Worm (Caenorhabditis elegans): ENCODE measurements around the gene F32E10.5.

The F32E10.5 gene

DNA sequence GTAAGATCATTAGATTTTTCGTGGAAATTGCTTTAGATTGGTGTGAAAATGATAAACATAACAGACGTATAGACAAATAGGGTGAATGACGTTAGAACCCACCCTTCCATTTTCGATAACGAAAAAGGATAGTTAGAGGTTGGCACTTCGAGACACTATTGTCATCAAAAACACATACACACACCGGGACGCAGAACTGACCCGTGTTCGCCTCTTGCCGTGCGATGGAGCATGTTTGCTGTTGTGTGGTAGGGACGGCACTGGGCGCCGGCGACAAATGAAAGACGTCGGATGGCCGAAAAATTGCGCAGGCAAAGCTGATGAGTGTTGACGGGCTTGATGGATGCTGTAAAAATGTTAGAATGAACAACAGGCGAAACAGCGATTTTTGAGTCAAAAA, 28.3 kb downstream of the F32E10.5 start (continued):
- peak; percentile 66 for TF ChIP-seq dox-1 (GFP tag; IDR thresholded peaks at IDR 0.05)
- TF ChIP-seq ets-4 (GFP tag; optimal IDR thresholded peaks at IDR 0.05) = peak; percentile 86
- peak; percentile 57 for TF ChIP-seq mcd-1 (GFP tag; IDR thresholded peaks at IDR 0.05)
- no peak for TF ChIP-seq madf-8 (GFP tag; conservative IDR thresholded peaks at IDR 0.05)
- peak; percentile 33; the same call in 1 of the 2 replicates for TF ChIP-seq cebp-1 (GFP tag; IDR thresholded peaks at IDR 0.05)
- TF ChIP-seq cebp-1 (tag; optimal IDR thresholded peaks at IDR 0.05) = peak; percentile 16
- TF ChIP-seq attf-5 (GFP tag; optimal IDR thresholded peaks at IDR 0.05) = peak; percentile 58
- 0 out of 2 replicates have a peak, but pooled peaks have one; percentile 32 for TF ChIP-seq nhr-120 (GFP tag; IDR thresholded peaks at IDR 0.05)
- peak; percentile 96 for TF ChIP-seq nhr-80 (tag; optimal IDR thresholded peaks at IDR 0.05)
- TF ChIP-seq snpc-1.3 (tag; optimal IDR thresholded peaks at IDR 0.05; ENCODE audit: insufficient read depth) = no peak
- peak; percentile 64; the same call in 1 of the 2 replicates for TF ChIP-seq let-526 (GFP tag; IDR thresholded peaks at IDR 0.05)
- peak; percentile 68; the same call in 1 of the 2 replicates for TF ChIP-seq zfh-2 (GFP tag; conservative IDR thresholded peaks at IDR 0.05)
- 0 out of 2 replicates have a peak, but pooled peaks have one; percentile 25 for TF ChIP-seq nfyb-1 (GFP tag; IDR thresholded peaks at IDR 0.05)

- TF ChIP-seq lag-1 (GFP tag; IDR thresholded peaks at IDR 0.05) (no peak), ceh-27 (GFP tag; optimal IDR thresholded peaks at IDR 0.05) (no peak), F57C9.4 (tag; optimal IDR thresholded peaks at IDR 0.05) (no peak), Y95B8A.8 (GFP tag; IDR thresholded peaks at IDR 0.05) (peak; percentile 95), dpff-1 (tag; optimal IDR thresholded peaks at IDR 0.05) (no peak), T07F8.4 (tag; optimal IDR thresholded peaks at IDR 0.05) (no peak), mcd-1 (GFP tag; IDR thresholded peaks at IDR 0.05) (peak; percentile 94), zfh-2 (GFP tag; conservative IDR thresholded peaks at IDR 0.05) (no peak), aptf-2 (GFP tag; conservative IDR thresholded peaks at IDR 0.05) (peak; percentile 44; the same call in 1 of the 2 replicates), madf-10 (tag; optimal IDR thresholded peaks at IDR 0.05) (no peak), nhr-27 (tag; optimal IDR thresholded peaks at IDR 0.05) (no peak), Y53F4B.3 (GFP tag; IDR thresholded peaks at IDR 0.05) (no peak), let-526 (GFP tag; IDR thresholded peaks at IDR 0.05) (no peak), rcor-1 (GFP tag; IDR thresholded peaks at IDR 0.05) (peak; percentile 84), madf-6 (GFP tag; IDR thresholded peaks at IDR 0.05) (peak; percentile 98), ekl-4 (GFP tag; IDR thresholded peaks at IDR 0.05) (peak; percentile 91), nfya-2 (GFP tag; IDR thresholded peaks at IDR 0.05) (no peak), ztf-26 (tag; optimal IDR thresholded peaks at IDR 0.05) (no peak), athp-1 (tag; optimal IDR thresholded peaks at IDR 0.05) (peak; percentile 76), ceh-79 (tag; optimal IDR thresholded peaks at IDR 0.05) (no peak), akir-1 (GFP tag; optimal IDR thresholded peaks at IDR 0.05) (no peak), mes-4 (tag; optimal IDR thresholded peaks at IDR 0.05) (no peak), tbx-9 (tag; optimal IDR thresholded peaks at IDR 0.05; ENCODE audit: borderline replicate concordance) (no peak), bed-2 (GFP tag; IDR thresholded peaks at IDR 0.05) (no peak), lin-40 (tag; optimal IDR thresholded peaks at IDR 0.05) (no peak), madf-3 (GFP tag; IDR thresholded peaks at IDR 0.05) (peak; percentile 96), sptf-2 (GFP tag; optimal IDR thresholded peaks at IDR 0.05) (no peak), attf-6 (GFP tag; IDR thresholded peaks at IDR 0.05) (peak; percentile 86), tbp1 (GFP tag; optimal IDR thresholded peaks at IDR 0.05) (peak; percentile 53), atf-7 (tag; optimal IDR thresholded peaks at IDR 0.05) (no peak), Y53G8AR.9 (GFP tag; conservative IDR thresholded peaks at IDR 0.05) (peak; percentile 77; the same call in 1 of the 2 replicates), sea-2 (GFP tag; IDR thresholded peaks at IDR 0.05) (no peak), ZK185.1 (tag; optimal IDR thresholded peaks at IDR 0.05; ENCODE audit: poor library complexity, severe bottlenecking) (no peak), F10E7.11 (tag; optimal IDR thresholded peaks at IDR 0.05) (no peak), K11D2.4 (GFP tag; IDR thresholded peaks at IDR 0.05) (no peak), egl-44 (GFP tag; IDR thresholded peaks at IDR 0.05) (no peak), repo-1 (tag; optimal IDR thresholded peaks at IDR 0.05) (no peak)
Measured at ce11 chrIV:7547843-7548578, 30.2 kb downstream of the F32E10.5 start, which contains the start of the genes cdd-2 and oef-1. Gene cdd-2, minus strand, starts transcription at chrIV:7547893. Gene oef-1, plus strand, starts transcription at chrIV:7548417.

Data from whole organism, young adult.